Fruit fly (Drosophila melanogaster): Measurements from ENCODE around the gene kon.

The kon gene

DNA sequence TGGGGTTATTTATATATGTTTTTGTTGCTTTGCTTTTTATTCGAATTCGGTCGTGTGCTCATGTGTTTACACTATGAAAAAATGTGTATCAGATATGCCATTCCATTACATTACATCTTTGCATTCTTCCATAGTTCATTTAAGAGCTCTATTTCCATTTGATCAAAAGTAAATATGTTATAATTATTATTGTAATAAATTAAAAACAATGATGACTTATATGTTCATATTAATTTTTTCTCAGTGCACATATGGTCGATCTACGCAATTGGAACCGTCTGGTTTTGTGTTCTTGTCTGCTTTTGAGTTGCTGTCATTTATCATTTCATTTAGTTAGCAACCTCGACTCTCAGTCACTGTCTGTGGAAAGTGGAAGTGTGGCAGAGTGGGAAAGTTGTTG is 26.3 kb downstream of the kon start (continued):
- TF ChIP-seq D19A (tag; optimal IDR thresholded peaks at IDR 0.05) (peak; percentile 95), CG13287 (GFP tag; IDR thresholded peaks at IDR 0.05; ENCODE audit: partially characterized antibody) (no peak), tio (GFP tag; optimal IDR thresholded peaks at IDR 0.05) (peak; percentile 78), CG10565 (GFP tag; optimal IDR thresholded peaks at IDR 0.05) (peak; percentile 45), CG17829 (tag; optimal IDR thresholded peaks at IDR 0.05) (peak; percentile 97), Eip74EF (GFP tag; optimal IDR thresholded peaks at IDR 0.05) (peak in 1 of 2 experiments; percentile 91), CG2889 (GFP tag; IDR thresholded peaks at IDR 0.05) (no peak), pho (GFP tag; optimal IDR thresholded peaks at IDR 0.05) (peak; percentile 21), CG13296 (GFP tag; optimal IDR thresholded peaks at IDR 0.05) (peak; percentile 70), CG6654 (GFP tag; optimal IDR thresholded peaks at IDR 0.05) (peak; percentile 42), al (GFP tag; IDR thresholded peaks at IDR 0.05) (peak; percentile 84), CG5180 (GFP tag; optimal IDR thresholded peaks at IDR 0.05) (peak; percentile 70), CG2875 (GFP tag; optimal IDR thresholded peaks at IDR 0.05) (peak; percentile 87), CG31388 (GFP tag; optimal IDR thresholded peaks at IDR 0.05) (peak; percentile 63), Nf-YC (tag; optimal IDR thresholded peaks at IDR 0.05) (no peak), emc (GFP tag; optimal IDR thresholded peaks at IDR 0.05) (no peak), oc (tag; optimal IDR thresholded peaks at IDR 0.05) (peak; percentile 95), CG8944 (GFP tag; optimal IDR thresholded peaks at IDR 0.05) (peak; percentile 21), CG6813 (GFP tag; optimal IDR thresholded peaks at IDR 0.05) (peak; percentile 81), zen (tag; optimal IDR thresholded peaks at IDR 0.05) (peak; percentile 87), Mad (GFP tag; optimal IDR thresholded peaks at IDR 0.05) (peak; percentile 34), CG7372 (GFP tag; IDR thresholded peaks at IDR 0.05) (peak; percentile 86), Lim3 (GFP tag; IDR thresholded peaks at IDR 0.05) (no peak), C15 (GFP tag; IDR thresholded peaks at IDR 0.05) (peak; percentile 88), CG12104 (GFP tag; optimal IDR thresholded peaks at IDR 0.05) (peak; percentile 84), tx (GFP tag; optimal IDR thresholded peaks at IDR 0.05) (peak; percentile 33), grau (tag; optimal IDR thresholded peaks at IDR 0.05) (peak; percentile 92), HLH54F (GFP tag; optimal IDR thresholded peaks at IDR 0.05) (peak; percentile 23), CG12071 (GFP tag; optimal IDR thresholded peaks at IDR 0.05) (peak; percentile 59), lov (optimal IDR thresholded peaks at IDR 0.05) (no peak), lov (GFP tag; IDR thresholded peaks at IDR 0.05) (peak; percentile 87), CkIIα-i1 (GFP tag; IDR thresholded peaks at IDR 0.05) (0 out of 2 replicates have a peak, but pooled peaks have one; percentile 7), sr (GFP tag; IDR thresholded peaks at IDR 0.05) (no peak; the same call in 2 of the 3 replicates), CG11398 (GFP tag; optimal IDR thresholded peaks at IDR 0.05) (peak; percentile 15), fd64A (GFP tag; optimal IDR thresholded peaks at IDR 0.05) (peak; percentile 83), Gsc (GFP tag; IDR thresholded peaks at IDR 0.05) (no peak), psq (GFP tag; optimal IDR thresholded peaks at IDR 0.05) (peak; percentile 65), mld (GFP tag; IDR thresholded peaks at IDR 0.05; ENCODE audit: partially characterized antibody) (no peak), Sox100B (GFP tag; optimal IDR thresholded peaks at IDR 0.05) (peak; percentile 91), CG15601 (tag; optimal IDR thresholded peaks at IDR 0.05) (peak; percentile 96), Ptx1 (GFP tag; IDR thresholded peaks at IDR 0.05) (peak; percentile 94), CG6272 (GFP tag; IDR thresholded peaks at IDR 0.05) (peak; percentile 89), Ravus (GFP tag; IDR thresholded peaks at IDR 0.05) (peak; percentile 84), cg (GFP tag; optimal IDR thresholded peaks at IDR 0.05) (peak; percentile 36), Stat92E (GFP tag; optimal IDR thresholded peaks at IDR 0.05) (peak in 1 of 3 experiments; percentile 98), CG17385 (GFP tag; optimal IDR thresholded peaks at IDR 0.05) (peak; percentile 85), ERR (GFP tag; optimal IDR thresholded peaks at IDR 0.05) (no peak), ems (GFP tag; optimal IDR thresholded peaks at IDR 0.05) (peak; percentile 21), Mes4 (GFP tag; optimal IDR thresholded peaks at IDR 0.05) (no peak), CG34422 (GFP tag; IDR thresholded peaks at IDR 0.05) (peak; percentile 90; the same call in 2 of the 3 replicates), CG33213 (GFP tag; optimal IDR thresholded peaks at IDR 0.05) (no peak)
